Fruit fly (Drosophila melanogaster) whole organism, prepupa: Measurements from ENCODE around the gene Lcp65Ac.

ENCODE experiments used
- Gug ChIP-seq: fragments of 200-800 bp; sonication (Bioruptor generic); IDR thresholded peaks from 2 replicates; pipeline ENCODE4 v1.3.6; 2022; ENCODE audit warnings: missing biosample characterization, missing genetic modification characterization
- Sox102F ChIP-seq: fragments of 200-800 bp; sonication (Bioruptor generic); optimal IDR thresholded peaks from 2 replicates; lab custom pipeline; 2016; ENCODE audit warnings: missing biosample characterization, mild to moderate bottlenecking, missing genetic modification characterization

DNA sequence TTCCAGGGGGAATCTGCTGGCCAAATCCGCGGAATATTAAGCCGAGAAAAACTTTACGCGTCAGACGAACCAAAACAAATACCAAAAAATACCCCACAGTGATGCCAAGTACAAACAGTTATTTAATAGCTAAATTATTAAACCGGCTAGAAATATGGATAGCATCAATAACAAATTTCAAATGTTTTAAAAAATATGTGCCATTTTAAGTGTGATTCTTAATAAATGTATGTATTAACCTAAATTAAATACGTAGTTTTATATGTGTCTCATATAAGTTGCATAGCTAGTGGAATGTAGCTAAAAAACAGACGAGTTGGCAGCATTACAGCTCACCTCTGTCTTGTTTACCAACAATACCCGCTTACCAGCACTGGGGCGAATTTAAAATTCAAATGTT, 37.2 kb downstream of the Lcp65Ac start, which contains the start of gene CG10274:
- TF ChIP-seq Sox102F (GFP tag; lab: Kevin White, UChicago) (no peak), Gug (GFP tag; lab: Robert Waterston, UW) (peak; percentile 43; the same call in 1 of the 2 replicates)
